Worm (Caenorhabditis elegans) whole organism, mixed stage, embryonic: ENCODE results near the gene egl-27.
A peak's percentile ranks its signal among the peaks of the same experiment; 100 is the strongest.

Source experiments
- M03D4.4 ChIP-seq: sonication (generic microtip); optimal IDR thresholded peaks from 2 replicates; lab custom pipeline; 2017; ENCODE audit warnings: mild to moderate bottlenecking, missing genetic modification characterization, missing compliant biosample characterization
- bed-3 ChIP-seq: fragments of 200-800 bp; sonication (Bioruptor generic); optimal IDR thresholded peaks from 3 replicates; lab custom pipeline; 2018; ENCODE audit warnings: mild to moderate bottlenecking, missing genetic modification characterization, moderate library complexity, missing compliant biosample characterization
- blmp-1 ChIP-seq: fragments of 150-350 bp; optimal IDR thresholded peaks from 2 replicates; lab custom pipeline; 2014; ENCODE audit warnings: missing biosample characterization, missing genetic modification characterization
- ceh-39 ChIP-seq: fragments of 150-350 bp; optimal IDR thresholded peaks from 2 replicates; lab custom pipeline; 2014; ENCODE audit warnings: missing biosample characterization, missing genetic modification characterization
- ceh-43 ChIP-seq: fragments of 200-800 bp; sonication (Bioruptor generic); optimal IDR thresholded peaks from 2 replicates; lab custom pipeline; 2018; ENCODE audit warnings: mild to moderate bottlenecking, missing genetic modification characterization, moderate library complexity, missing compliant biosample characterization
- ceh-83 ChIP-seq: fragments of 200-800 bp; sonication (Bioruptor generic); optimal IDR thresholded peaks from 2 replicates; lab custom pipeline; 2018; ENCODE audit warnings: mild to moderate bottlenecking, missing genetic modification characterization, missing compliant biosample characterization
- ces-1 ChIP-seq: fragments of 150-350 bp; optimal IDR thresholded peaks from 2 replicates; lab custom pipeline; 2014; ENCODE audit warnings: missing biosample characterization, missing genetic modification reagents, missing genetic modification characterization
- cnd-1 ChIP-seq: fragments of 200-800 bp; sonication (Bioruptor generic); optimal IDR thresholded peaks from 2 replicates; lab custom pipeline; 2018; ENCODE audit warnings: mild to moderate bottlenecking, missing genetic modification characterization, missing compliant biosample characterization
- drap-1 ChIP-seq: fragments of 200-800 bp; sonication (Bioruptor generic); optimal IDR thresholded peaks from 3 replicates; lab custom pipeline; 2018; ENCODE audit warnings: mild to moderate bottlenecking, missing genetic modification characterization, missing compliant biosample characterization
- elt-1 ChIP-seq: sonication (generic microtip); optimal IDR thresholded peaks from 2 replicates; lab custom pipeline; 2017; ENCODE audit warnings: missing genetic modification characterization, mild to moderate bottlenecking, missing compliant biosample characterization, antibody characterized with exemption, moderate library complexity, borderline replicate concordance; ENCODE audit not compliant: insufficient read depth
- elt-3 ChIP-seq: fragments of 150-350 bp; optimal IDR thresholded peaks from 2 replicates; lab custom pipeline; 2014; ENCODE audit warnings: missing biosample characterization, missing genetic modification characterization
- flh-1 ChIP-seq: fragments of 200-800 bp; sonication (Bioruptor generic); optimal IDR thresholded peaks from 2 replicates; lab custom pipeline; 2018; ENCODE audit warnings: mild to moderate bottlenecking, missing genetic modification characterization, moderate library complexity, missing compliant biosample characterization
- ham-2 ChIP-seq: fragments of 200-800 bp; sonication (Bioruptor generic); optimal IDR thresholded peaks from 2 replicates; lab custom pipeline; 2018; ENCODE audit warnings: mild to moderate bottlenecking, missing genetic modification characterization, missing compliant biosample characterization
- hlh-1 ChIP-seq: fragments of 150-350 bp; optimal IDR thresholded peaks from 2 replicates; lab custom pipeline; 2014; ENCODE audit warnings: missing biosample characterization, missing genetic modification reagents, missing genetic modification characterization
- lin-13 ChIP-seq: fragments of 150-350 bp; optimal IDR thresholded peaks from 2 replicates; lab custom pipeline; 2014; ENCODE audit warnings: missing biosample characterization, missing genetic modification characterization
- lin-32 ChIP-seq: fragments of 200-800 bp; sonication (Bioruptor generic); optimal IDR thresholded peaks from 2 replicates; lab custom pipeline; 2018; ENCODE audit warnings: mild to moderate bottlenecking, missing genetic modification characterization, missing compliant biosample characterization
- lsy-2 ChIP-seq: fragments of 150-350 bp; optimal IDR thresholded peaks from 2 replicates; lab custom pipeline; 2014; ENCODE audit warnings: missing biosample characterization, missing genetic modification characterization
- mab-5 ChIP-seq: fragments of 150-350 bp; optimal IDR thresholded peaks from 2 replicates; lab custom pipeline; 2014; ENCODE audit warnings: missing biosample characterization, missing genetic modification characterization
- mep-1 ChIP-seq: fragments of 150-350 bp; optimal IDR thresholded peaks from 2 replicates; lab custom pipeline; 2017; ENCODE audit warnings: missing biosample characterization, missing genetic modification reagents, missing genetic modification characterization, inconsistent platforms
- mls-2 ChIP-seq: sonication (generic microtip); optimal IDR thresholded peaks from 2 replicates; lab custom pipeline; 2016; ENCODE audit warnings: mild to moderate bottlenecking, missing genetic modification characterization, moderate library complexity, missing compliant biosample characterization
- nhr-12 ChIP-seq: fragments of 150-350 bp; optimal IDR thresholded peaks from 2 replicates; lab custom pipeline; 2014; ENCODE audit warnings: missing biosample characterization, missing genetic modification characterization
- nhr-2 ChIP-seq: fragments of 150-350 bp; optimal IDR thresholded peaks from 2 replicates; lab custom pipeline; 2014; ENCODE audit warnings: missing biosample characterization, missing genetic modification characterization
- nhr-237 ChIP-seq: fragments of 150-350 bp; optimal IDR thresholded peaks from 2 replicates; lab custom pipeline; 2014; ENCODE audit warnings: missing biosample characterization, missing genetic modification characterization
- nhr-28 ChIP-seq: fragments of 150-350 bp; optimal IDR thresholded peaks from 2 replicates; lab custom pipeline; 2014; ENCODE audit warnings: missing biosample characterization, missing genetic modification characterization
- nhr-76 ChIP-seq: sonication (generic microtip); optimal IDR thresholded peaks from 2 replicates; lab custom pipeline; 2017; ENCODE audit warnings: missing biosample characterization, missing genetic modification characterization
- pha-4 ChIP-seq: fragments of 150-350 bp; optimal IDR thresholded peaks from 2 replicates; lab custom pipeline; 2018; ENCODE audit warnings: missing biosample characterization, missing genetic modification reagents, missing genetic modification characterization
- sem-2 ChIP-seq: fragments of 200-800 bp; sonication (Bioruptor generic); optimal IDR thresholded peaks from 2 replicates; lab custom pipeline; 2018; ENCODE audit warnings: mild to moderate bottlenecking, missing genetic modification characterization, missing compliant biosample characterization
- snpc-4 ChIP-seq: fragments of 150-350 bp; optimal IDR thresholded peaks from 2 replicates; lab custom pipeline; 2014; ENCODE audit warnings: missing biosample characterization, missing genetic modification characterization
- sptf-1 ChIP-seq: sonication (generic microtip); optimal IDR thresholded peaks from 2 replicates; lab custom pipeline; 2017; ENCODE audit warnings: mild to moderate bottlenecking, missing genetic modification characterization, moderate library complexity, missing compliant biosample characterization
- tbx-8 ChIP-seq: fragments of 200-800 bp; sonication (Bioruptor generic); optimal IDR thresholded peaks from 2 replicates; lab custom pipeline; 2018; ENCODE audit warnings: mild to moderate bottlenecking, missing genetic modification characterization, moderate library complexity, missing compliant biosample characterization
- unc-120 ChIP-seq: sonication (generic microtip); optimal IDR thresholded peaks from 2 replicates; lab custom pipeline; 2017; ENCODE audit warnings: missing genetic modification characterization, missing compliant biosample characterization; ENCODE audit not compliant: poor library complexity, severe bottlenecking
- unc-39 ChIP-seq: fragments of 150-350 bp; optimal IDR thresholded peaks from 2 replicates; lab custom pipeline; 2014; ENCODE audit warnings: missing biosample characterization, missing genetic modification characterization
- unc-62 ChIP-seq: fragments of 150-350 bp; optimal IDR thresholded peaks from 2 replicates; lab custom pipeline; 2014; ENCODE audit warnings: missing biosample characterization, missing genetic modification reagents, missing genetic modification characterization
- zip-8 ChIP-seq: fragments of 150-350 bp; optimal IDR thresholded peaks from 2 replicates; lab custom pipeline; 2014; ENCODE audit warnings: missing biosample characterization, missing genetic modification characterization
- ztf-11 ChIP-seq: fragments of 150-350 bp; optimal IDR thresholded peaks from 2 replicates; lab custom pipeline; 2014; ENCODE audit warnings: missing biosample characterization, missing genetic modification characterization

egl-27 gene

ce11 chrII:6846723-6847122 lies 11.9 kb downstream of the egl-27 start:
- TF ChIP-seq lsy-2 (no peak), sem-2 (GFP tag; lab: Kevin White, UChicago) (no peak), ceh-39 (no peak), snpc-4 (tag; lab: Kevin White, UChicago) (no peak), ceh-83 (peak; percentile 33), unc-39 (tag; lab: Kevin White, UChicago) (no peak), nhr-28 (tag; lab: Kevin White, UChicago) (no peak), sptf-1 (no peak), blmp-1 (no peak), mls-2 (no peak), nhr-76 (no peak), cnd-1 (tag; lab: Kevin White, UChicago) (no peak), nhr-12 (no peak), ces-1 (GFP tag; lab: Kevin White, UChicago) (no peak), lin-32 (GFP tag; lab: Kevin White, UChicago) (peak; percentile 13), bed-3 (GFP tag; lab: Kevin White, UChicago) (no peak), ceh-43 (no peak)

- TF ChIP-seq hlh-1 (tag; lab: Kevin White, UChicago) (no peak), nhr-2 (tag; lab: Kevin White, UChicago) (peak; percentile 11), tbx-8 (GFP tag; lab: Kevin White, UChicago) (no peak), flh-1 (GFP tag; lab: Kevin White, UChicago) (no peak), M03D4.4 (tag; lab: Kevin White, UChicago) (no peak), mab-5 (tag; lab: Kevin White, UChicago) (peak; percentile 12), lsy-2 (peak; percentile 3), blmp-1 (peak; percentile 46), unc-120 (tag; lab: Kevin White, UChicago) (no peak), mls-2 (no peak), nhr-28 (tag; lab: Kevin White, UChicago) (no peak), unc-62 (GFP tag; lab: Kevin White, UChicago) (peak; percentile 87), sem-2 (GFP tag; lab: Kevin White, UChicago) (no peak), ceh-39 (no peak), ces-1 (GFP tag; lab: Kevin White, UChicago) (peak; percentile 39), lin-13 (tag; lab: Kevin White, UChicago) (no peak)
- TF ChIP-seq, all 35 proteins: peak for 6
These were observed 13.1 kb downstream of the egl-27 start, which contains the start of gene tbc-6 for ce11 chrII:6847917-6848379. tbc-6 (plus strand) TSS chrII:6848124.

- peak; percentile 59 for TF ChIP-seq hlh-1 (tag; lab: Kevin White, UChicago)
- TF ChIP-seq lin-13 (tag; lab: Kevin White, UChicago), result no peak
These were observed 14.5 kb downstream of the egl-27 start for ce11 chrII:6849308-6849707.

DNA sequence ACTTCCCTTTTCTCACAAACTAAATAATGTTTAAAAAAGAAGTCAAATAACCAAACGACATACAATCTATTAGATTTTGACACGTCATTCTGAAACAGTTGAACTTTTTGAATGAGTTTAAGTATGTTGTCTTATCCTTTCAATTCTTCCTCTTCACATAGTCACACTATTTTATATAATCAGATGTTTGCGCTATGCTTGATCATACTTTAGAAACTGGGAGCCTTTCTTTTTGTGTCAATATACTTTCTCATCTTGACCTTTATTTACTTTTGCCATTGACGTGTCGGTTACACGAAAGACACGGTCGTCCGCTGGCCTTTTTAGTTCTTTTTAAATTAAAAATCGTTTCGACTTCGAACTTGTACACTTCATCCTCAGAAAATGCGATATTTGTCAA lies 17.1 kb downstream of the egl-27 start, which contains the start of gene C04A2.15:
Gene C04A2.15, plus strand, starts transcription at position 299 of the 400 bp plus-strand sequence.
- TF ChIP-seq snpc-4 (tag; lab: Kevin White, UChicago), result no peak
- TF ChIP-seq nhr-28 (tag; lab: Kevin White, UChicago), result no peak
- TF ChIP-seq sem-2 (GFP tag; lab: Kevin White, UChicago), result no peak
- no peak for TF ChIP-seq elt-3 (tag; lab: Kevin White, UChicago)
- no peak for TF ChIP-seq tbx-8 (GFP tag; lab: Kevin White, UChicago)
- TF ChIP-seq unc-62 (GFP tag; lab: Kevin White, UChicago), result no peak
- no peak for TF ChIP-seq nhr-237 (tag; lab: Kevin White, UChicago)
- no peak for TF ChIP-seq nhr-76
- TF ChIP-seq lsy-2, result no peak
- no peak for TF ChIP-seq lin-13 (tag; lab: Kevin White, UChicago)
- TF ChIP-seq mab-5 (tag; lab: Kevin White, UChicago), result no peak
- TF ChIP-seq zip-8 (tag; lab: Kevin White, UChicago), result no peak
- no peak for TF ChIP-seq blmp-1
- no peak for TF ChIP-seq lin-32 (GFP tag; lab: Kevin White, UChicago)
- no peak for TF ChIP-seq nhr-12

- TF ChIP-seq cnd-1 (tag; lab: Kevin White, UChicago), result peak; percentile 96
- TF ChIP-seq nhr-12, result peak; percentile 55
- peak; percentile 94 for TF ChIP-seq ceh-83
- peak; percentile 74 for TF ChIP-seq tbx-8 (GFP tag; lab: Kevin White, UChicago)
- TF ChIP-seq sem-2 (GFP tag; lab: Kevin White, UChicago), result peak; percentile 88
- peak; percentile 68 for TF ChIP-seq mep-1 (tag; lab: Kevin White, UChicago)
- no peak for TF ChIP-seq snpc-4 (tag; lab: Kevin White, UChicago)
- peak; percentile 45 for TF ChIP-seq nhr-237 (tag; lab: Kevin White, UChicago)
- peak; percentile 91 for TF ChIP-seq drap-1
- TF ChIP-seq ceh-39, result no peak
- peak; percentile 72 for TF ChIP-seq ztf-11 (tag; lab: Kevin White, UChicago)
- TF ChIP-seq bed-3 (GFP tag; lab: Kevin White, UChicago), result peak; percentile 72
- TF ChIP-seq elt-3 (tag; lab: Kevin White, UChicago), result no peak
- TF ChIP-seq unc-62 (GFP tag; lab: Kevin White, UChicago), result peak; percentile 76
- no peak for TF ChIP-seq mab-5 (tag; lab: Kevin White, UChicago)
- TF ChIP-seq blmp-1, result no peak
- peak; percentile 27 for TF ChIP-seq nhr-28 (tag; lab: Kevin White, UChicago)
- peak; percentile 91 for TF ChIP-seq lin-32 (GFP tag; lab: Kevin White, UChicago)
- peak; percentile 32 for TF ChIP-seq elt-1 (tag; lab: Kevin White, UChicago)
- peak; percentile 75 for TF ChIP-seq lin-13 (tag; lab: Kevin White, UChicago)
- TF ChIP-seq hlh-1 (tag; lab: Kevin White, UChicago), result peak; percentile 32
- TF ChIP-seq unc-39 (tag; lab: Kevin White, UChicago), result peak; percentile 68
- no peak for TF ChIP-seq nhr-2 (tag; lab: Kevin White, UChicago)
- TF ChIP-seq lsy-2, result peak; percentile 35
- TF ChIP-seq ham-2 (GFP tag; lab: Kevin White, UChicago), result peak; percentile 68
- TF ChIP-seq ceh-43, result peak; percentile 75
- TF ChIP-seq unc-120 (tag; lab: Kevin White, UChicago), result peak; percentile 76
- TF ChIP-seq nhr-76, result no peak
- peak; percentile 57 for TF ChIP-seq ces-1 (GFP tag; lab: Kevin White, UChicago)
- TF ChIP-seq zip-8 (tag; lab: Kevin White, UChicago), result no peak
- no peak for TF ChIP-seq pha-4 (tag; lab: Kevin White, UChicago)
- TF ChIP-seq flh-1 (GFP tag; lab: Kevin White, UChicago), result peak; percentile 65
These were observed 18.3 kb downstream of the egl-27 start for ce11 chrII:6853059-6853466.
